Worm (Caenorhabditis elegans): ENCODE measurements around the gene C05E11.2.

The C05E11.2 gene

DNA sequence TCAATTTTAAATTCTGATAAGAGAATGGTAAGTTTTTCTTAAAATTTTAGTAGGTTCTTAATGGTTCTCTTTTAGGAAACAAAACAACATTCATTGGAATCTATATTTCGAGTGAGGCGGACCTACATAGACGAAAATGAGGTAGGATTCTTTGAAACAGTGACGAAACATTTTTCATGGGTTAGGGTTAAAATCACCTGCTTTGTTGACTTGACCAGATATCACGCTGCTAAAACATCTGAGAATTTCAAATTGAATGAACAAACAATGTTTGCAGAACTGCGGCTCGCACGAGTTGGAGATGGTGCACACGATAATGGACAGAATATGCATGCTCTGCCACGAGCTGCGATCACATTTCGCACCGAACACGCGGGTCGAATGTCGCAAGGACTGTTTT, 24.4 kb upstream of the C05E11.2 start:
- TF ChIP-seq ztf-26 (tag; optimal IDR thresholded peaks at IDR 0.05) (no peak), fkh-3 (tag; optimal IDR thresholded peaks at IDR 0.05) (no peak), madf-10 (tag; optimal IDR thresholded peaks at IDR 0.05) (no peak), mcd-1 (GFP tag; IDR thresholded peaks at IDR 0.05) (no peak), aptf-3 (GFP tag; IDR thresholded peaks at IDR 0.05) (no peak), B0336.3 (GFP tag; IDR thresholded peaks at IDR 0.05) (no peak), lsy-27 (tag; optimal IDR thresholded peaks at IDR 0.05; ENCODE audit: borderline replicate concordance, insufficient read depth) (no peak), hlh-26 (GFP tag; conservative IDR thresholded peaks at IDR 0.05) (no peak), F55B11.4 (tag; optimal IDR thresholded peaks at IDR 0.05; ENCODE audit: borderline replicate concordance, insufficient read depth) (no peak), hrde-1 (tag; optimal IDR thresholded peaks at IDR 0.05; ENCODE audit: borderline replicate concordance) (no peak), Y53G8AR.9 (GFP tag; conservative IDR thresholded peaks at IDR 0.05) (no peak)

ce11 chrX:4564717-4565316, 21.9 kb upstream of the C05E11.2 start, which contains the start of gene amt-4:
Gene amt-4 (plus strand): TSS chrX:4565302.
- no peak for TF ChIP-seq Y67H2A.10 (GFP tag; conservative IDR thresholded peaks at IDR 0.05)
- no peak for TF ChIP-seq lin-35 (GFP tag; optimal IDR thresholded peaks at IDR 0.05)
- peak; percentile 91 for TF ChIP-seq nhr-80 (tag; optimal IDR thresholded peaks at IDR 0.05)
- TF ChIP-seq nfyb-1 (GFP tag; IDR thresholded peaks at IDR 0.05): no peak
- TF ChIP-seq mes-4 (tag; optimal IDR thresholded peaks at IDR 0.05): no peak
- TF ChIP-seq lir-1 (GFP tag; conservative IDR thresholded peaks at IDR 0.05): no peak
- TF ChIP-seq egl-44 (GFP tag; IDR thresholded peaks at IDR 0.05): no peak
- no peak for TF ChIP-seq F23B12.7 (tag; optimal IDR thresholded peaks at IDR 0.05; ENCODE audit: insufficient read depth)
- no peak for TF ChIP-seq unc-130 (GFP tag; optimal IDR thresholded peaks at IDR 0.05)
- TF ChIP-seq hlh-26 (GFP tag; conservative IDR thresholded peaks at IDR 0.05): no peak
- no peak for TF ChIP-seq tbx-9 (tag; optimal IDR thresholded peaks at IDR 0.05; ENCODE audit: borderline replicate concordance)
- TF ChIP-seq aptf-3 (GFP tag; IDR thresholded peaks at IDR 0.05): no peak
- TF ChIP-seq K11D2.4 (GFP tag; IDR thresholded peaks at IDR 0.05): no peak
- no peak for TF ChIP-seq ceh-27 (GFP tag; optimal IDR thresholded peaks at IDR 0.05)
- TF ChIP-seq madf-10 (tag; optimal IDR thresholded peaks at IDR 0.05): no peak
- TF ChIP-seq lin-26 (GFP tag; IDR thresholded peaks at IDR 0.05): no peak
- no peak for TF ChIP-seq dpff-1 (tag; optimal IDR thresholded peaks at IDR 0.05)
- TF ChIP-seq ztf-22 (GFP tag; optimal IDR thresholded peaks at IDR 0.05): peak; percentile 0
- no peak for TF ChIP-seq madf-3 (GFP tag; IDR thresholded peaks at IDR 0.05)
- TF ChIP-seq aptf-2 (GFP tag; conservative IDR thresholded peaks at IDR 0.05): no peak
- no peak for TF ChIP-seq ets-4 (GFP tag; optimal IDR thresholded peaks at IDR 0.05)
- TF ChIP-seq dox-1 (GFP tag; IDR thresholded peaks at IDR 0.05): 0 out of 2 replicates have a peak, but pooled peaks have one; percentile 26
- no peak for TF ChIP-seq lin-54 (GFP tag; optimal IDR thresholded peaks at IDR 0.05)
- no peak for TF ChIP-seq rec-8 (tag; optimal IDR thresholded peaks at IDR 0.05)
- no peak for TF ChIP-seq ama-1 (optimal IDR thresholded peaks at IDR 0.05)
- TF ChIP-seq ama-1 (GFP tag; optimal IDR thresholded peaks at IDR 0.05): no peak

- TF ChIP-seq K12H6.12 (tag; optimal IDR thresholded peaks at IDR 0.05) (no peak), ceh-79 (tag; optimal IDR thresholded peaks at IDR 0.05) (no peak), zim-3 (tag; optimal IDR thresholded peaks at IDR 0.05) (no peak), pha-4 (tag; optimal IDR thresholded peaks at IDR 0.05) (peak; percentile 15), nhr-80 (tag; optimal IDR thresholded peaks at IDR 0.05) (peak; percentile 74), ztf-18 (tag; optimal IDR thresholded peaks at IDR 0.05) (no peak), lin-54 (GFP tag; optimal IDR thresholded peaks at IDR 0.05) (no peak), nhr-27 (tag; optimal IDR thresholded peaks at IDR 0.05) (no peak)
These were observed 19.6 kb upstream of the C05E11.2 start for ce11 chrX:4567110-4567509.
